Fruit fly (Drosophila melanogaster) S2 (cell line): ENCODE results near the gene CG2924.

Source experiments
- CG8478 ChIP-seq: fragments of >200 bp; optimal IDR thresholded peaks from 2 replicates; lab custom pipeline; 2018
- CTCF ChIP-seq, 2 experiments: fragments of >200 bp; optimal IDR thresholded peaks; 2 replicates each; lab custom pipeline; 2018

DNA sequence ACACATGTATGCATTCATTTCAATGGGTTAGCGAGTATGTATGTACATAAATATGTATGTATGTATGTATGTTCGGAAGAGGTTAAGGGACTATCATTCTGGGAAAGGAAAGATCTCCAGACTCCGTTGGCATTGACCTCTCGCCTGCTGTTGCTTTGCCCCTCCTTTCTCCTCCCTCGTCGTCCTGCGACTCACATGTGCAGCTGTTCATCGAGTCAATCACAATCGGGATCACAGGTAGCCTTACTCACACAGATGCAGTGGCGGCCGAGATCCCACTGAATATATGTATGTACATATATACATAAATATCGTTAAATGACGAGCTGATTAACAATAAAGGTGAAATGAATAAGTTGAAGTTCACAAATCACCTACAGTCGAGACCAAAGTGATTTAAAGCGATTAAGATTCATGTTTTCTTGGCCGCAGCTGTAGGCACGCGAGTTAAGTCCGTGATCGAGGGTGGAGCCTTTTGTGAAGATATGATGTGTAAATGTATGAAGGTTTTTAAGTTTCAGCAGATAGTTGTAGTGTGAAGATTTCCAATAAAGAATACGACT lies 37.9 kb upstream of the CG2924 start:
- no peak for TF ChIP-seq CG8478
- no peak for TF ChIP-seq CTCF (optimal IDR thresholded peaks at IDR 0.05; lab: Kevin White, UChicago)
